Worm (Caenorhabditis elegans): Measurements from ENCODE around the gene Y45G12B.3.
A peak's percentile ranks its signal among the peaks of the same experiment; 100 is the strongest.

DNA sequence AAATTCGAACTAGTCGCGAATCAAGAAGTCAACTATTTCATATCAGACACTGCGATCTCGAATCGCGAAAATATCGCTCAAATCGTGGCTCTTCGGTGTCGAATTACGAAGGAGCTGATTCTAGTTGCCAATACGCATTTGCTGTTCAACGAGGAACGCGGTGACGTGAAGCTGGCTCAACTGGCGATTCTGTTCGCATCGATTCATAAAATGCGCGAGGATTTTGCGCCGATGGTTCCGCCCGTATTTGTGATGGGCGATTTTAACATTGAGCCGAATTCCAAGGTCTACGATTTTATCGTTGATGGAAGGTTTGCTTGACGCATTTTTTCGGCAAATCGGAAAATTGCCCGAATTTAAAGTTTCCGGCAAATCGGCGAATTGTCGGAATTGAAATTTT, 35.6 kb downstream of the Y45G12B.3 start:
- TF ChIP-seq ama-1 (optimal IDR thresholded peaks at IDR 0.05) (no peak), nhr-6 (tag; optimal IDR thresholded peaks at IDR 0.05) (no peak), jun-1 (tag; optimal IDR thresholded peaks at IDR 0.05) (no peak), ceh-28 (tag; optimal IDR thresholded peaks at IDR 0.05) (no peak), daf-12 (tag; optimal IDR thresholded peaks at IDR 0.05) (no peak), ces-1 (GFP tag; optimal IDR thresholded peaks at IDR 0.05) (no peak), madf-5 (GFP tag; IDR thresholded peaks at IDR 0.05) (no peak), lsy-2 (tag; optimal IDR thresholded peaks at IDR 0.05) (no peak), ztf-11 (tag; optimal IDR thresholded peaks at IDR 0.05) (no peak), unc-62 (GFP tag; optimal IDR thresholded peaks at IDR 0.05 in 1 of 2) (peak in 1 of 2 experiments; percentile 93), unc-62 (tag; optimal IDR thresholded peaks at IDR 0.05) (no peak), hlh-11 (tag; optimal IDR thresholded peaks at IDR 0.05) (no peak), R02D3.7 (tag; optimal IDR thresholded peaks at IDR 0.05) (no peak)
